Worm (Caenorhabditis elegans) whole organism, late embryonic: ENCODE data around the gene C05E11.7.
A peak's percentile ranks its signal among the peaks of the same experiment; 100 is the strongest.

Experiments
- C38D4.7 ChIP-seq: fragments of 200-800 bp; sonication (Bioruptor generic); optimal IDR thresholded peaks from 2 replicates; lab custom pipeline; 2018; ENCODE audit warnings: mild to moderate bottlenecking, missing genetic modification characterization, moderate library complexity, missing compliant biosample characterization
- F13H6.1 ChIP-seq: sonication (generic microtip); optimal IDR thresholded peaks from 2 replicates; lab custom pipeline; 2016; ENCODE audit warnings: missing genetic modification characterization, missing compliant biosample characterization
- K02D7.2 ChIP-seq: sonication (generic microtip); optimal IDR thresholded peaks from 2 replicates; lab custom pipeline; 2017; ENCODE audit warnings: mild to moderate bottlenecking, missing genetic modification characterization, missing compliant biosample characterization
- T23F11.4 ChIP-seq: fragments of 200-800 bp; sonication (Bioruptor generic); optimal IDR thresholded peaks from 2 replicates; lab custom pipeline; 2018; ENCODE audit warnings: mild to moderate bottlenecking, missing genetic modification characterization, missing compliant biosample characterization
- Y22D7AL.16 ChIP-seq: sonication (generic microtip); optimal IDR thresholded peaks from 2 replicates; lab custom pipeline; 2016; ENCODE audit warnings: missing genetic modification characterization, missing compliant biosample characterization
- ahr-1 ChIP-seq: sonication (generic microtip); optimal IDR thresholded peaks from 2 replicates; lab custom pipeline; 2016; ENCODE audit warnings: missing genetic modification characterization, missing compliant biosample characterization
- ceh-14 ChIP-seq: sonication (generic microtip); optimal IDR thresholded peaks from 2 replicates; lab custom pipeline; 2016; ENCODE audit warnings: missing genotype, missing genetic modification characterization, missing compliant biosample characterization
- ceh-18 ChIP-seq: sonication (generic microtip); optimal IDR thresholded peaks from 2 replicates; lab custom pipeline; 2016; ENCODE audit warnings: missing genetic modification characterization, missing compliant biosample characterization
- ceh-19 ChIP-seq: fragments of 200-800 bp; sonication (Bioruptor generic); optimal IDR thresholded peaks from 2 replicates; lab custom pipeline; 2018; ENCODE audit warnings: mild to moderate bottlenecking, missing genetic modification characterization, missing compliant biosample characterization
- ceh-2 ChIP-seq: sonication (generic microtip); optimal IDR thresholded peaks from 2 replicates; lab custom pipeline; 2016; ENCODE audit warnings: missing genotype, missing genetic modification characterization, missing compliant biosample characterization
- ceh-24 ChIP-seq: sonication (generic microtip); optimal IDR thresholded peaks from 2 replicates; lab custom pipeline; 2016; ENCODE audit warnings: mild to moderate bottlenecking, missing genetic modification characterization, missing compliant biosample characterization
- ceh-30 ChIP-seq: fragments of 150-350 bp; optimal IDR thresholded peaks from 2 replicates; lab custom pipeline; 2014; ENCODE audit warnings: missing biosample characterization, missing genetic modification characterization
- ceh-31 ChIP-seq: sonication (generic microtip); optimal IDR thresholded peaks from 2 replicates; lab custom pipeline; 2016; ENCODE audit warnings: missing genetic modification characterization, missing compliant biosample characterization
- ceh-34 ChIP-seq: sonication (generic microtip); optimal IDR thresholded peaks from 2 replicates; lab custom pipeline; 2016; ENCODE audit warnings: mild to moderate bottlenecking, missing genetic modification characterization, missing compliant biosample characterization
- ceh-45 ChIP-seq: fragments of 200-800 bp; sonication (Bioruptor generic); IDR thresholded peaks from 2 replicates; pipeline ENCODE4 v1.3.6; 2022; ENCODE audit warnings: missing genetic modification reagents, missing genetic modification characterization, missing compliant biosample characterization
- ceh-48 ChIP-seq: sonication (generic microtip); optimal IDR thresholded peaks from 2 replicates; lab custom pipeline; 2016; ENCODE audit warnings: missing genetic modification characterization, inconsistent platforms, missing compliant biosample characterization
- ceh-6 ChIP-seq: fragments of 200-800 bp; sonication (Bioruptor generic); optimal IDR thresholded peaks from 2 replicates; lab custom pipeline; 2018; ENCODE audit warnings: mild to moderate bottlenecking, missing genetic modification characterization, missing compliant biosample characterization
- che-1 ChIP-seq: sonication (generic microtip); optimal IDR thresholded peaks from 2 replicates; lab custom pipeline; 2016; ENCODE audit warnings: mild to moderate bottlenecking, missing genetic modification characterization, missing compliant biosample characterization
- dve-1 ChIP-seq: sonication (generic microtip); optimal IDR thresholded peaks from 2 replicates; lab custom pipeline; 2017; ENCODE audit warnings: antibody characterized with exemption, mild to moderate bottlenecking, missing genetic modification characterization, missing compliant biosample characterization
- elt-2 ChIP-seq: sonication (generic microtip); optimal IDR thresholded peaks from 2 replicates; lab custom pipeline; 2016; ENCODE audit warnings: missing genetic modification reagents, missing genetic modification characterization, missing compliant biosample characterization
- fkh-6 ChIP-seq: sonication (generic microtip); optimal IDR thresholded peaks from 2 replicates; lab custom pipeline; 2016; ENCODE audit warnings: missing genetic modification characterization, missing compliant biosample characterization
- gmeb-2 ChIP-seq: sonication (generic microtip); optimal IDR thresholded peaks from 2 replicates; lab custom pipeline; 2016; ENCODE audit warnings: missing genetic modification characterization, inconsistent platforms, missing compliant biosample characterization
- hlh-13 ChIP-seq: fragments of 200-800 bp; sonication (Bioruptor generic); optimal IDR thresholded peaks from 2 replicates; lab custom pipeline; 2018; ENCODE audit warnings: mild to moderate bottlenecking, missing genetic modification characterization, missing compliant biosample characterization
- hlh-30 ChIP-seq: sonication (generic microtip); optimal IDR thresholded peaks from 2 replicates; lab custom pipeline; 2017; ENCODE audit warnings: antibody characterized with exemption, missing genetic modification characterization, missing compliant biosample characterization; ENCODE audit not compliant: insufficient read depth
- hlh-6 ChIP-seq: sonication (generic microtip); optimal IDR thresholded peaks from 2 replicates; lab custom pipeline; 2016; ENCODE audit warnings: missing genotype, missing genetic modification characterization, missing compliant biosample characterization
- lim-6 ChIP-seq: sonication (generic microtip); optimal IDR thresholded peaks from 2 replicates; lab custom pipeline; 2016; ENCODE audit warnings: missing genetic modification characterization, missing compliant biosample characterization
- lin-11 ChIP-seq: fragments of 200-800 bp; sonication (Bioruptor generic); optimal IDR thresholded peaks from 2 replicates; lab custom pipeline; 2018; ENCODE audit warnings: mild to moderate bottlenecking, missing genetic modification characterization, missing compliant biosample characterization
- nfya-1 ChIP-seq: sonication (generic microtip); optimal IDR thresholded peaks from 2 replicates; lab custom pipeline; 2017; ENCODE audit warnings: missing genetic modification characterization, mild to moderate bottlenecking, missing compliant biosample characterization, antibody characterized with exemption, moderate library complexity
- nhr-232 ChIP-seq: sonication (generic microtip); optimal IDR thresholded peaks from 2 replicates; lab custom pipeline; 2016; ENCODE audit warnings: missing genetic modification characterization, missing compliant biosample characterization
- pat-9 ChIP-seq: fragments of 200-800 bp; sonication (Bioruptor generic); optimal IDR thresholded peaks from 2 replicates; lab custom pipeline; 2018; ENCODE audit warnings: mild to moderate bottlenecking, missing genetic modification characterization, moderate library complexity, missing compliant biosample characterization
- pha-2 ChIP-seq: sonication (generic microtip); optimal IDR thresholded peaks from 2 replicates; lab custom pipeline; 2017; ENCODE audit warnings: mild to moderate bottlenecking, missing genetic modification characterization, missing compliant biosample characterization
- ref-2 ChIP-seq: sonication (generic microtip); optimal IDR thresholded peaks from 2 replicates; lab custom pipeline; 2016; ENCODE audit warnings: missing genetic modification characterization, missing compliant biosample characterization
- rnt-1 ChIP-seq: sonication (generic microtip); optimal IDR thresholded peaks from 2 replicates; lab custom pipeline; 2016; ENCODE audit warnings: missing genetic modification characterization, missing compliant biosample characterization
- sdc-2 ChIP-seq: sonication (generic microtip); optimal IDR thresholded peaks from 2 replicates; lab custom pipeline; 2016; ENCODE audit warnings: missing genotype, missing genetic modification characterization, missing compliant biosample characterization
- sox-2 ChIP-seq: fragments of 200-800 bp; sonication (Bioruptor generic); IDR thresholded peaks from 2 replicates; pipeline ENCODE4 v1.3.6; 2022; ENCODE audit warnings: missing genetic modification reagents, missing genetic modification characterization, missing compliant biosample characterization
- sox-4 ChIP-seq: sonication (generic microtip); optimal IDR thresholded peaks from 2 replicates; lab custom pipeline; 2017; ENCODE audit warnings: mild to moderate bottlenecking, missing genetic modification characterization, inconsistent platforms, missing compliant biosample characterization
- tbx-2 ChIP-seq: sonication (generic microtip); optimal IDR thresholded peaks from 2 replicates; lab custom pipeline; 2016; ENCODE audit warnings: missing genetic modification characterization, missing compliant biosample characterization
- unc-3 ChIP-seq, 2 experiments: fragments of 200-800 bp in 1 of 2; sonication (Bioruptor generic) in 1 of 2; sonication (generic microtip) in 1 of 2; conservative IDR thresholded peaks in 1 of 2; optimal IDR thresholded peaks in 1 of 2; 2 replicates each; pipeline versions ENCODE4 v1.3.6 to Lab custom; 2016 to 2022; ENCODE audit warnings: missing compliant biosample characterization in 2 of 2, missing genetic modification characterization in 2 of 2, missing genetic modification reagents in 1 of 2
- unc-42 ChIP-seq: sonication (generic microtip); optimal IDR thresholded peaks from 2 replicates; lab custom pipeline; 2016; ENCODE audit warnings: missing genotype, missing genetic modification characterization, missing compliant biosample characterization
- unc-55 ChIP-seq: sonication (generic microtip); optimal IDR thresholded peaks from 2 replicates; lab custom pipeline; 2017; ENCODE audit warnings: missing biosample characterization, missing genetic modification reagents, missing genetic modification characterization
- unc-86 ChIP-seq: sonication (generic microtip); optimal IDR thresholded peaks from 2 replicates; lab custom pipeline; 2016; ENCODE audit warnings: missing genetic modification characterization, missing compliant biosample characterization
- zip-5 ChIP-seq: sonication (generic microtip); optimal IDR thresholded peaks from 2 replicates; lab custom pipeline; 2016; ENCODE audit warnings: missing genetic modification characterization, missing compliant biosample characterization
- ztf-16 ChIP-seq: sonication (generic microtip); optimal IDR thresholded peaks from 2 replicates; lab custom pipeline; 2017; ENCODE audit warnings: missing genetic modification characterization, missing compliant biosample characterization

Gene C05E11.7

ce11 chrX:4606389-4606880 is 21.0 kb upstream of the C05E11.7 start:
- TF ChIP-seq hlh-30 (tag; lab: Kevin White, UChicago) (peak; percentile 8), ceh-34 (tag; lab: Kevin White, UChicago) (peak; percentile 56), ceh-24 (tag; lab: Kevin White, UChicago) (peak; percentile 37), ceh-48 (tag; lab: Kevin White, UChicago) (peak; percentile 32), nfya-1 (tag; lab: Kevin White, UChicago) (peak; percentile 48), ceh-31 (tag; lab: Kevin White, UChicago) (peak; percentile 70), sox-4 (peak; percentile 73), ceh-6 (GFP tag; lab: Kevin White, UChicago) (peak; percentile 80), Y22D7AL.16 (tag; lab: Kevin White, UChicago) (peak; percentile 44), C38D4.7 (peak; percentile 63), ceh-2 (tag; lab: Kevin White, UChicago) (peak; percentile 32), T23F11.4 (GFP tag; lab: Kevin White, UChicago) (peak; percentile 87), F13H6.1 (tag; lab: Kevin White, UChicago) (peak; percentile 39), rnt-1 (tag; lab: Kevin White, UChicago) (peak; percentile 56), tbx-2 (tag; lab: Kevin White, UChicago) (peak; percentile 53), ahr-1 (peak; percentile 13), unc-55 (peak; percentile 41), ceh-18 (tag; lab: Kevin White, UChicago) (peak; percentile 86), ceh-19 (GFP tag; lab: Kevin White, UChicago) (peak; percentile 85), ref-2 (peak; percentile 54), ztf-16 (tag; lab: Kevin White, UChicago) (peak; percentile 57), lin-11 (tag; lab: Kevin White, UChicago) (peak; percentile 51), pha-2 (tag; lab: Kevin White, UChicago) (peak; percentile 72), K02D7.2 (tag; lab: Kevin White, UChicago) (peak; percentile 36), pat-9 (tag; lab: Kevin White, UChicago) (peak; percentile 86), sox-2 (GFP tag; lab: Robert Waterston, UW) (peak; percentile 14; the same call in 1 of the 2 replicates), unc-42 (tag; lab: Kevin White, UChicago) (peak; percentile 72), sdc-2 (peak; percentile 51), ceh-45 (GFP tag; lab: Robert Waterston, UW) (0 out of 2 replicates have a peak, but pooled peaks have one; percentile 41), hlh-13 (GFP tag; lab: Kevin White, UChicago) (peak; percentile 9), ceh-14 (tag; lab: Kevin White, UChicago) (peak; percentile 21), che-1 (tag; lab: Kevin White, UChicago) (peak; percentile 61), gmeb-2 (tag; lab: Kevin White, UChicago) (peak; percentile 73)
- TF ChIP-seq, all 69 proteins: peak for 33; not testable (repeated sequence) for 36

ce11 chrX:4605828-4606227 is 20.3 kb upstream of the C05E11.7 start, which contains the start of gene spat-3:
spat-3 (minus strand) TSS chrX:4605928.
- no peak for TF ChIP-seq elt-2
- TF ChIP-seq ceh-31 (tag; lab: Kevin White, UChicago), result no peak
- no peak for TF ChIP-seq unc-86 (tag; lab: Kevin White, UChicago)
- TF ChIP-seq C38D4.7, result no peak
- no peak for TF ChIP-seq hlh-6 (tag; lab: Kevin White, UChicago)
- TF ChIP-seq ceh-24 (tag; lab: Kevin White, UChicago), result no peak
- no peak for TF ChIP-seq unc-42 (tag; lab: Kevin White, UChicago)
- TF ChIP-seq lin-11 (tag; lab: Kevin White, UChicago), result no peak
- no peak for TF ChIP-seq nhr-232 (tag; lab: Kevin White, UChicago)
- no peak for TF ChIP-seq hlh-13 (GFP tag; lab: Kevin White, UChicago)
- no peak for TF ChIP-seq nfya-1 (tag; lab: Kevin White, UChicago)
- TF ChIP-seq ceh-30, result no peak
- TF ChIP-seq fkh-6 (tag; lab: Kevin White, UChicago), result no peak
- no peak for TF ChIP-seq K02D7.2 (tag; lab: Kevin White, UChicago)
- TF ChIP-seq zip-5 (tag; lab: Kevin White, UChicago), result no peak
- no peak for TF ChIP-seq dve-1 (tag; lab: Kevin White, UChicago)
- no peak for TF ChIP-seq ahr-1
- TF ChIP-seq lim-6, result no peak
- no peak for TF ChIP-seq unc-3 (GFP tag; conservative IDR thresholded peaks at IDR 0.05; lab: Robert Waterston, UW)
- TF ChIP-seq unc-3 (tag; optimal IDR thresholded peaks at IDR 0.05; lab: Kevin White, UChicago), result no peak
- no peak for TF ChIP-seq sox-4
- TF ChIP-seq, all 69 proteins: peak for 0
